Worm (Caenorhabditis elegans) whole organism, L3 larva: ENCODE data around the gene F08D12.4.

Experiments used
- R02D3.7 ChIP-seq: fragments of 150-350 bp; optimal IDR thresholded peaks from 2 replicates; lab custom pipeline; 2014; ENCODE audit warnings: missing biosample characterization, missing genetic modification characterization
- daf-12 ChIP-seq: fragments of 150-350 bp; optimal IDR thresholded peaks from 2 replicates; lab custom pipeline; 2014; ENCODE audit warnings: missing biosample characterization, missing genetic modification reagents, missing genetic modification characterization
- elt-1 ChIP-seq: fragments of 150-350 bp; optimal IDR thresholded peaks from 2 replicates; lab custom pipeline; 2014; ENCODE audit warnings: missing biosample characterization, missing genetic modification characterization
- elt-3 ChIP-seq, 3 experiments: fragments of 150-350 bp in 1 of 3; sonication (generic microtip) in 2 of 3; optimal IDR thresholded peaks; 2 replicates in 2 of 3; 4 replicates in 1 of 3; lab custom pipeline; 2014 to 2017; ENCODE audit warnings: missing biosample characterization in 3 of 3, missing genetic modification characterization in 3 of 3
- fkh-10 ChIP-seq: sonication (generic microtip); optimal IDR thresholded peaks from 2 replicates; lab custom pipeline; 2017; ENCODE audit warnings: missing biosample characterization, missing genetic modification reagents, missing genetic modification characterization
- lin-39 ChIP-seq: fragments of 150-350 bp; optimal IDR thresholded peaks from 2 replicates; lab custom pipeline; 2018; ENCODE audit warnings: missing biosample characterization, missing genetic modification reagents, missing genetic modification characterization
- nhr-237 ChIP-seq: fragments of 150-350 bp; optimal IDR thresholded peaks from 2 replicates; lab custom pipeline; 2014; ENCODE audit warnings: missing biosample characterization, missing genetic modification characterization
- nhr-25 ChIP-seq: sonication (generic microtip); optimal IDR thresholded peaks from 2 replicates; lab custom pipeline; 2017; ENCODE audit warnings: missing biosample characterization, missing genetic modification characterization
- nhr-76 ChIP-seq: fragments of 150-350 bp; sonication (generic microtip); optimal IDR thresholded peaks from 5 replicates; lab custom pipeline; 2014; ENCODE audit warnings: missing biosample characterization, missing genetic modification characterization
- snpc-4 ChIP-seq: fragments of 150-350 bp; optimal IDR thresholded peaks from 2 replicates; lab custom pipeline; 2014; ENCODE audit warnings: missing biosample characterization, missing genetic modification characterization
- zag-1 ChIP-seq: fragments of 150-350 bp; optimal IDR thresholded peaks from 2 replicates; lab custom pipeline; 2014; ENCODE audit warnings: missing biosample characterization, missing genetic modification characterization
- ztf-11 ChIP-seq: fragments of 150-350 bp; optimal IDR thresholded peaks from 2 replicates; lab custom pipeline; 2014; ENCODE audit warnings: missing biosample characterization, missing genetic modification characterization

DNA sequence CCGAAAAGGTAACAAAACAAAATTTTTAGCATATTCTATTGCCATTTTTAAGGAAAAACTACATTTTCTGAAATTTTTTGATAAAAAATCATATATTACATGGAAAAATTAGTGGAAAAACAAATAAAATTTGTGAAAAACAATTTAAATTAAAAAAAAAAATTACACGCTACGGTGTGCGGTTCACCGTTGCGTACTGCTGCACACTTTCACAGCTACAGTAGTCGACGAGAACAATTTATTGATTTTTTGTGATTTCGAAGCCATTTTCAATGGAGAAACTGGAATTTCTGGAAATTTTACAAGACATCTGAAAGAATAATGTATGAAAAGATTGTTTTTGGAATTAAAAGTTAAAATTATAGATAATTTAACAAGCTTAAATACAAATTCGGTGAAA lies 37.1 kb downstream of the F08D12.4 start:
- TF ChIP-seq zag-1 (tag; lab: Kevin White, UChicago) (no peak), lin-39 (tag; lab: Kevin White, UChicago) (no peak), ztf-11 (no peak), fkh-10 (GFP tag; lab: Kevin White, UChicago) (no peak), elt-1 (tag; lab: Kevin White, UChicago) (no peak), snpc-4 (tag; lab: Kevin White, UChicago) (no peak), daf-12 (tag; lab: Kevin White, UChicago) (no peak), nhr-237 (no peak), elt-3 (tag; optimal IDR thresholded peaks at IDR 0.05; lab: Kevin White, UChicago) (no peak), nhr-25 (tag; lab: Kevin White, UChicago) (no peak), R02D3.7 (tag; lab: Kevin White, UChicago) (no peak), nhr-76 (tag; lab: Kevin White, UChicago) (no peak)
